Fruit fly (Drosophila melanogaster) whole organism, embryonic: Measurements from ENCODE around the gene Polr1F.
A peak's percentile ranks its signal among the peaks of the same experiment; 100 is the strongest.

Experiments used
- Adf1 ChIP-seq: fragments of 200-800 bp; sonication (Bioruptor generic); IDR thresholded peaks from 2 replicates; pipeline ENCODE4 v1.3.6; 2022; ENCODE audit warnings: missing biosample characterization, missing genetic modification characterization
- Bgb ChIP-seq: fragments of 200-800 bp; sonication (Bioruptor generic); IDR thresholded peaks from 2 replicates; pipeline ENCODE4 v1.3.6; 2022; ENCODE audit warnings: missing biosample characterization, missing genetic modification characterization; ENCODE audit not compliant: partially characterized antibody
- CG11696 ChIP-seq: fragments of 200-800 bp; sonication (Bioruptor generic); IDR thresholded peaks from 2 replicates; pipeline ENCODE4 v1.3.6; 2022; ENCODE audit warnings: missing biosample characterization, missing genetic modification characterization
- CG11723 ChIP-seq: fragments of 200-800 bp; sonication (Bioruptor generic); optimal IDR thresholded peaks from 2 replicates; lab custom pipeline; 2017; ENCODE audit warnings: missing biosample characterization, mild to moderate bottlenecking, missing genetic modification characterization
- CG12236 ChIP-seq: fragments of 200-800 bp; sonication (Bioruptor generic); optimal IDR thresholded peaks from 2 replicates; lab custom pipeline; 2016; ENCODE audit warnings: missing biosample characterization, missing genetic modification characterization
- CG12391 ChIP-seq: fragments of 200-800 bp; sonication (Bioruptor generic); optimal IDR thresholded peaks from 3 replicates; lab custom pipeline; 2018; ENCODE audit warnings: missing biosample characterization, mild to moderate bottlenecking, missing genetic modification characterization, moderate library complexity
- CG12942 ChIP-seq: fragments of 200-800 bp; sonication (Bioruptor generic); optimal IDR thresholded peaks from 3 replicates; lab custom pipeline; 2016; ENCODE audit warnings: missing biosample characterization, missing genetic modification characterization
- CG14014 ChIP-seq: fragments of 200-800 bp; sonication (Bioruptor generic); IDR thresholded peaks from 2 replicates; pipeline ENCODE4 v1.3.6; 2022; ENCODE audit warnings: missing biosample characterization, missing genetic modification characterization
- CG16815 ChIP-seq: fragments of 200-800 bp; sonication (Bioruptor generic); optimal IDR thresholded peaks from 3 replicates; lab custom pipeline; 2017; ENCODE audit warnings: missing biosample characterization, mild to moderate bottlenecking, missing genetic modification characterization
- CG17359 ChIP-seq: fragments of 200-800 bp; sonication (Bioruptor generic); optimal IDR thresholded peaks from 3 replicates; lab custom pipeline; 2018; ENCODE audit warnings: missing biosample characterization, mild to moderate bottlenecking, missing genetic modification characterization, moderate library complexity
- CG2120 ChIP-seq: fragments of 200-800 bp; sonication (Bioruptor generic); optimal IDR thresholded peaks from 3 replicates; lab custom pipeline; 2016; ENCODE audit warnings: missing biosample characterization, missing genetic modification characterization
- CG34224 ChIP-seq: fragments of 200-800 bp; sonication (Bioruptor generic); IDR thresholded peaks from 3 replicates; pipeline ENCODE4 v1.3.6; 2022; ENCODE audit warnings: missing biosample characterization, missing genetic modification characterization; ENCODE audit not compliant: partially characterized antibody
- CG4360 ChIP-seq: fragments of 200-800 bp; sonication (Bioruptor generic); IDR thresholded peaks from 2 replicates; pipeline ENCODE4 v1.3.6; 2022; ENCODE audit warnings: missing biosample characterization, missing genetic modification characterization
- CG4730 ChIP-seq: fragments of 200-800 bp; sonication (Bioruptor generic); IDR thresholded peaks from 2 replicates; pipeline ENCODE4 v1.3.6; 2022; ENCODE audit warnings: missing biosample characterization, missing genetic modification characterization
- CG6254 ChIP-seq: fragments of 200-800 bp; sonication (Bioruptor generic); optimal IDR thresholded peaks from 3 replicates; lab custom pipeline; 2017; ENCODE audit warnings: mild to moderate bottlenecking, missing biosample characterization, missing genetic modification reagents, missing genetic modification characterization
- CG6854 ChIP-seq: fragments of 200-800 bp; sonication (Bioruptor generic); optimal IDR thresholded peaks from 3 replicates; lab custom pipeline; 2017; ENCODE audit warnings: missing biosample characterization, mild to moderate bottlenecking, missing genetic modification characterization
- CG7928 ChIP-seq: fragments of 200-800 bp; sonication (Bioruptor generic); optimal IDR thresholded peaks from 2 replicates; lab custom pipeline; 2017; ENCODE audit warnings: missing biosample characterization, mild to moderate bottlenecking, missing genetic modification characterization
- CG7987 ChIP-seq: fragments of 200-800 bp; sonication (Bioruptor generic); optimal IDR thresholded peaks from 2 replicates; lab custom pipeline; 2018; ENCODE audit warnings: missing biosample characterization, mild to moderate bottlenecking, missing genetic modification characterization, moderate library complexity
- CG8089 ChIP-seq: fragments of 200-800 bp; sonication (Bioruptor generic); optimal IDR thresholded peaks from 3 replicates; lab custom pipeline; 2016; ENCODE audit warnings: missing biosample characterization, missing genetic modification characterization
- CG9727 ChIP-seq: fragments of 200-800 bp; sonication (Bioruptor generic); optimal IDR thresholded peaks from 3 replicates; lab custom pipeline; 2017; ENCODE audit warnings: missing biosample characterization, mild to moderate bottlenecking, missing genetic modification characterization
- D ChIP-seq, 2 experiments: fragments of 200-800 bp in 1 of 2; fragments of >200 bp in 1 of 2; sonication (Bioruptor generic) in 1 of 2; optimal IDR thresholded peaks; 2 replicates in 1 of 2; 3 replicates in 1 of 2; lab custom pipeline; 2017; ENCODE audit warnings: mild to moderate bottlenecking in 1 of 2, missing biosample characterization in 1 of 2, missing genetic modification characterization in 1 of 2, missing genetic modification reagents in 1 of 2
- Dbx ChIP-seq: fragments of 200-800 bp; sonication (Bioruptor generic); IDR thresholded peaks from 3 replicates; pipeline ENCODE4 v1.3.6; 2022; ENCODE audit warnings: missing biosample characterization, missing genetic modification characterization
- Deaf1 ChIP-seq: fragments of 200-800 bp; optimal IDR thresholded peaks from 3 replicates; lab custom pipeline; 2019; ENCODE audit warnings: missing biosample characterization, mild to moderate bottlenecking, missing genetic modification characterization, moderate library complexity
- Dek ChIP-seq: fragments of 200-800 bp; sonication (Bioruptor generic); optimal IDR thresholded peaks from 3 replicates; lab custom pipeline; 2019; ENCODE audit warnings: missing biosample characterization, mild to moderate bottlenecking, missing genetic modification characterization, moderate library complexity
- Dref ChIP-seq: fragments of 200-800 bp; sonication (Bioruptor generic); IDR thresholded peaks from 2 replicates; pipeline ENCODE4 v1.3.6; 2022; ENCODE audit warnings: missing biosample characterization, missing genetic modification characterization
- ERR ChIP-seq: fragments of 200-800 bp; sonication (Bioruptor generic); optimal IDR thresholded peaks from 2 replicates; lab custom pipeline; 2016; ENCODE audit warnings: missing biosample characterization, missing genetic modification characterization
- H15 ChIP-seq: fragments of 200-800 bp; sonication (Bioruptor generic); IDR thresholded peaks from 3 replicates; pipeline ENCODE4 v1.3.6; 2022; ENCODE audit warnings: missing biosample characterization, missing genetic modification characterization
- HLH54F ChIP-seq: fragments of 200-800 bp; sonication (Bioruptor generic); optimal IDR thresholded peaks from 3 replicates; lab custom pipeline; 2016; ENCODE audit warnings: missing biosample characterization, missing genetic modification characterization
- Jarid2 ChIP-seq: fragments of 200-800 bp; sonication (Bioruptor generic); optimal IDR thresholded peaks from 3 replicates; lab custom pipeline; 2017; ENCODE audit warnings: mild to moderate bottlenecking, missing biosample characterization, missing genetic modification reagents, missing genetic modification characterization
- MTF-1 ChIP-seq: fragments of 200-800 bp; sonication (Bioruptor generic); optimal IDR thresholded peaks from 2 replicates; lab custom pipeline; 2018; ENCODE audit warnings: missing biosample characterization, mild to moderate bottlenecking, missing genetic modification characterization, borderline replicate concordance
- NFAT ChIP-seq: fragments of 200-800 bp; sonication (Bioruptor generic); IDR thresholded peaks from 2 replicates; pipeline ENCODE4 v1.3.6; 2022; ENCODE audit warnings: missing biosample characterization, missing genetic modification characterization
- Scr ChIP-seq: fragments of 200-800 bp; sonication (Bioruptor generic); IDR thresholded peaks from 2 replicates; pipeline ENCODE4 v1.3.6; 2022; ENCODE audit warnings: missing biosample characterization, missing genetic modification characterization; ENCODE audit not compliant: partially characterized antibody
- Six4 ChIP-seq: fragments of 200-800 bp; sonication (Bioruptor generic); optimal IDR thresholded peaks from 2 replicates; lab custom pipeline; 2016; ENCODE audit warnings: missing biosample characterization, missing genetic modification characterization
- Stat92E ChIP-seq, 3 experiments: fragments of >200 bp in 2 of 3; fragments of 200-800 bp in 1 of 3; sonication (Bioruptor generic) in 1 of 3; optimal IDR thresholded peaks; 2 replicates each; lab custom pipeline; 2017 to 2019; ENCODE audit warnings: missing biosample characterization in 3 of 3, missing genetic modification characterization in 3 of 3, mild to moderate bottlenecking in 1 of 3, moderate library complexity in 1 of 3
- crp ChIP-seq, 2 experiments: fragments of 200-800 bp; sonication (Bioruptor generic); optimal IDR thresholded peaks; 2 replicates in 1 of 2; 3 replicates in 1 of 2; lab custom pipeline; 2017; ENCODE audit warnings: missing biosample characterization in 2 of 2, missing genetic modification characterization in 2 of 2, mild to moderate bottlenecking in 1 of 2, moderate library complexity in 1 of 2
- eyg ChIP-seq: fragments of 200-800 bp; sonication (Bioruptor generic); optimal IDR thresholded peaks from 3 replicates; lab custom pipeline; 2016; ENCODE audit warnings: missing biosample characterization, missing genetic modification characterization
- fd64A ChIP-seq: fragments of 200-800 bp; sonication (Bioruptor generic); optimal IDR thresholded peaks from 3 replicates; lab custom pipeline; 2018; ENCODE audit warnings: missing biosample characterization, mild to moderate bottlenecking, missing genetic modification characterization
- hth ChIP-seq: fragments of >200 bp; optimal IDR thresholded peaks from 2 replicates; lab custom pipeline; 2017; ENCODE audit warnings: inconsistent platforms
- jigr1 ChIP-seq: fragments of 200-800 bp; sonication (Bioruptor generic); IDR thresholded peaks from 3 replicates; pipeline ENCODE4 v1.3.6; 2022; ENCODE audit warnings: missing biosample characterization, missing genetic modification characterization
- knrl ChIP-seq: fragments of 200-800 bp; sonication (Bioruptor generic); IDR thresholded peaks from 3 replicates; pipeline ENCODE4 v1.3.6; 2022; ENCODE audit warnings: missing biosample characterization, missing genetic modification characterization; ENCODE audit not compliant: partially characterized antibody
- rib ChIP-seq: fragments of 200-800 bp; sonication (Bioruptor generic); IDR thresholded peaks from 2 replicates; pipeline ENCODE4 v1.3.6; 2022; ENCODE audit warnings: missing biosample characterization, missing genetic modification characterization
- row ChIP-seq: fragments of 200-800 bp; sonication (Bioruptor generic); IDR thresholded peaks from 3 replicates; pipeline ENCODE4 v1.3.6; 2022; ENCODE audit warnings: missing biosample characterization, missing genetic modification characterization
- sc ChIP-seq, 3 experiments: fragments of >200 bp in 2 of 3; fragments of 200-800 bp in 1 of 3; sonication (Bioruptor generic) in 1 of 3; optimal IDR thresholded peaks; 2 replicates in 2 of 3; 3 replicates in 1 of 3; lab custom pipeline; 2017; ENCODE audit warnings: mild to moderate bottlenecking in 1 of 3, missing biosample characterization in 1 of 3, missing genetic modification characterization in 1 of 3, missing genetic modification reagents in 1 of 3
- shn ChIP-seq: fragments of 200-800 bp; sonication (Bioruptor generic); optimal IDR thresholded peaks from 3 replicates; lab custom pipeline; 2016; ENCODE audit warnings: missing biosample characterization, missing genetic modification characterization
- so ChIP-seq: fragments of 200-800 bp; sonication (Bioruptor generic); IDR thresholded peaks from 3 replicates; pipeline ENCODE4 v1.3.6; 2022; ENCODE audit warnings: missing biosample characterization, missing genetic modification characterization
- sug ChIP-seq: fragments of 200-800 bp; optimal IDR thresholded peaks from 2 replicates; lab custom pipeline; 2019; ENCODE audit warnings: missing biosample characterization, mild to moderate bottlenecking, missing genetic modification characterization, moderate library complexity
- vfl ChIP-seq: fragments of 200-800 bp; sonication (Bioruptor generic); optimal IDR thresholded peaks from 2 replicates; lab custom pipeline; 2016; ENCODE audit warnings: missing biosample characterization, missing genetic modification characterization
- wor ChIP-seq: fragments of 200-800 bp; sonication (Bioruptor generic); IDR thresholded peaks from 2 replicates; pipeline ENCODE4 v1.3.6; 2022; ENCODE audit warnings: missing biosample characterization, missing genetic modification characterization
- z ChIP-seq: fragments of 200-800 bp; sonication (Bioruptor generic); IDR thresholded peaks from 3 replicates; pipeline ENCODE4 v1.3.6; 2022; ENCODE audit warnings: missing biosample characterization, missing genetic modification characterization

Gene Polr1F

dm6 chr2L:6874526-6875198, 33.0 kb downstream of the Polr1F start, which contains the start of gene Nlg2 (continued):
- TF ChIP-seq CG4730 (GFP tag; lab: Robert Waterston, UW) (no peak), rib (GFP tag; lab: Robert Waterston, UW) (no peak), CG34224 (GFP tag; lab: Robert Waterston, UW) (no peak), eyg (no peak), CG12391 (tag; lab: Kevin White, UChicago) (peak; percentile 71), Deaf1 (tag; lab: Kevin White, UChicago) (peak; percentile 27), Adf1 (no peak), H15 (GFP tag; lab: Robert Waterston, UW) (no peak), CG6254 (no peak), MTF-1 (no peak), Scr (GFP tag; lab: Robert Waterston, UW) (no peak), HLH54F (GFP tag; lab: Kevin White, UChicago) (no peak), jigr1 (GFP tag; lab: Robert Waterston, UW) (no peak), knrl (GFP tag; lab: Robert Waterston, UW) (no peak), CG4360 (GFP tag; lab: Robert Waterston, UW) (no peak), wor (GFP tag; lab: Robert Waterston, UW) (no peak), CG17359 (peak; percentile 54), CG16815 (GFP tag; lab: Kevin White, UChicago) (peak; percentile 20), crp (GFP tag; optimal IDR thresholded peaks at IDR 0.05; lab: Kevin White, UChicago) (no peak), NFAT (GFP tag; lab: Robert Waterston, UW) (no peak), CG8089 (GFP tag; lab: Kevin White, UChicago) (no peak), vfl (GFP tag; lab: Kevin White, UChicago) (no peak), hth (lab: Kevin White, UChicago) (no peak), CG14014 (GFP tag; lab: Robert Waterston, UW) (peak; percentile 6; the same call in 1 of the 2 replicates), Stat92E (GFP tag; optimal IDR thresholded peaks at IDR 0.05; lab: Kevin White, UChicago) (no peak), Bgb (GFP tag; lab: Robert Waterston, UW) (no peak), Dbx (GFP tag; lab: Robert Waterston, UW) (0 out of 3 replicates have a peak, but pooled peaks have one; percentile 42), CG2120 (peak; percentile 32), CG12942 (no peak), Six4 (GFP tag; lab: Kevin White, UChicago) (no peak), sug (peak; percentile 64), CG7987 (no peak), z (no peak), so (GFP tag; lab: Robert Waterston, UW) (no peak), row (GFP tag; lab: Robert Waterston, UW) (peak; percentile 66), Jarid2 (GFP tag; lab: Kevin White, UChicago) (no peak), sc (optimal IDR thresholded peaks at IDR 0.05; lab: Kevin White, UChicago) (no peak), sc (GFP tag; optimal IDR thresholded peaks at IDR 0.05; lab: Kevin White, UChicago) (peak; percentile 35), CG7928 (GFP tag; lab: Kevin White, UChicago) (no peak), Dek (tag; lab: Kevin White, UChicago) (peak; percentile 48), CG11696 (GFP tag; lab: Robert Waterston, UW) (no peak), CG6854 (GFP tag; lab: Kevin White, UChicago) (peak; percentile 78), CG9727 (GFP tag; lab: Kevin White, UChicago) (peak; percentile 75), CG12236 (GFP tag; lab: Kevin White, UChicago) (no peak), Dref (0 out of 2 replicates have a peak, but pooled peaks have one; percentile 10), D (optimal IDR thresholded peaks at IDR 0.05; lab: Kevin White, UChicago) (no peak), D (GFP tag; optimal IDR thresholded peaks at IDR 0.05; lab: Kevin White, UChicago) (peak; percentile 47), CG11723 (GFP tag; lab: Kevin White, UChicago) (peak; percentile 24), shn (GFP tag; lab: Kevin White, UChicago) (no peak), fd64A (no peak), ERR (GFP tag; lab: Kevin White, UChicago) (no peak)
